Fruit fly (Drosophila melanogaster): ENCODE results near the gene CG3529.

CG3529 gene

DNA sequence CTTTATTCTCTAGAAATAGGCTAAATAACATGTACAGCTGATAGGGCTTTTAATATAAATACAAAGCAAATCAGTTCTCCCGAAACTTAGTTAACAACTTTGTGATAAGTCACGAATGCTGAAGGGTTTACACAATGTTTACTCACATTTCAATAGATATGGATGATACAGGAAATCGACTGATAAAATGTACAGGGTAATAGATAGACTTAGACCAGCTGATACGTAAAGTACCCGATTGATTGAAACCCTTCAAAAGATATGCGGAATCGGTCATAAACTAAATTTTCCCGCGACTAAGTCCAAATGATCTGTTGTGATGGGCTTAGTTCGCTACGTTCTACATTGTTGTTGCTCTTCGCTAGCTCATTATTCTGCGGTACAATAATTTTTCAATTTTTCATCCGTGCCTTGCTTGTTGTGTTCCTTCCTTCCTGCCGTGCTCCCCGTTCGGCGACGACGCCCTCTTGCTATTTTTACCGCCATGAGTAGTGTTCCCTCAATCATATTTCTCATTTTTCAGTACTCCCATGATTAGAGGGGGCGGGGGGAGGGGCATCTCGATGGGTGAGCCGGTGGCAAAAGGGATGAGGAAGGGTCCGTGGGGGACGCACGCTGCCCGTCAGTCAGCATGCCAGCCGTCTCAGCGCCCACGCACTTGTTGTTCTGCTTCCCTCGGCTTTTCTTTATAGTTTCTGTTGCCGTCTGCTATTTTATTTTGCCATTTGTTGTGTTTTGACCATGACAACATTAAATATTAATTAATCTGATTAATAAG, 13.7 kb upstream of the CG3529 start:
- no peak for TF ChIP-seq CTCF (optimal IDR thresholded peaks at IDR 0.05)
- no peak for TF ChIP-seq CG8478 (optimal IDR thresholded peaks at IDR 0.05)

DNA sequence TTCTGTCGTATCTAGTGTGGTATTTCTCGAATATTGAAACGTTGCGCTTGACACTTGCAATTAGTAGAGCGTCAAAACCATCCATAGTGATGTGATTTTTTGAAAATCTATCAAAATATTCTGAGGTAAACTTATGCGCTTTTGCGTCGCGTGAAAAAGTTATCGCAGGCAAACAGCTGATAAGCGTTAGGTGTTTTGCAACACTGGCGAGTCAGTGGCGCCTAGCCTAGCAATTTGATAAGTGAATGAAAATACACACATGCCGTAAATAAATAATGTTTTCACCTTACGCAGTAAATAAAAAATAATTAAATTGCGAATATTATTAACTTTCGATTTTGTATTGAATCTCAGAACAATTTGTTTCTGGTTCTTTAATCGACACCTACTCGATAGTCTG, 11.3 kb upstream of the CG3529 start, which contains the start of gene CG42526:
TSS of gene CG42526 (minus strand) at position 85 of the 400 bp plus-strand sequence.
- TF ChIP-seq CG8478 (optimal IDR thresholded peaks at IDR 0.05) (no peak), CTCF (optimal IDR thresholded peaks at IDR 0.05) (no peak)

DNA sequence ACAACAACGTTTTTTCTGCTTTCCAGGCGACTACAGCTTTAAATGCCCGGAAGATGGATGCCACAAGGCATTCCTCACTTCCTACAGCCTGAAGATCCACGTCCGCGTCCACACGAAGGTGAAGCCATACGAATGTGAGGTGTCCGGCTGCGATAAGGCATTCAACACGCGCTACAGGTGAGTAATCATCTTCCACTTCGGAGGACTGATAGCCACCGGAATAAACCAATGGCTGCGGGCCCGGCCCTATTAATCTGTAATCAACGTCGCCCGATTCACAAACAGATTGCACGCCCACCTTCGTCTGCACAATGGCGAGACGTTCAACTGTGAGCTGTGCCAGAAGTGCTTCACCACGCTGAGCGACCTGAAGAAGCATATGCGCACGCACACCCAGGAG, 10.8 kb upstream of the CG3529 start:
- TF ChIP-seq CG8478 (optimal IDR thresholded peaks at IDR 0.05) (no peak), CTCF (optimal IDR thresholded peaks at IDR 0.05) (no peak)

DNA sequence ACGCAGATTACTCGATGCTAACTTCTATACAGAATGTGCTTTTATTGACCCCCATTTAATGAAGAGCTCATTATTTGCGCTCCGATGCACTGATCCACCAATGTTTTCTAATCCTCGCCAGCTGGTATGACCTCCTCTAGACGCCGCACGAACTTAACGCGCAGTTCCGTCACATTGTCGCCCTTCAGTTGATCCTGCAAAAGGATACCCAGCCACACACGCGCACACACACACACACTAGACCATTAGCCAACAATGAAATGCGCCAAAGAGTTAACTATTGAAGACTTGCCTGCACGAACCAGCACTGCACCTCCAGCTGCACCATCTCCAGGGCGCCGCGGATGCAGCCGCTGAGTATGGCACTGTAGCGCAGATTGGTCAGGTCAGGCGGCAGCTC, 7.8 kb upstream of the CG3529 start:
- no peak for TF ChIP-seq CTCF (optimal IDR thresholded peaks at IDR 0.05)
- no peak for TF ChIP-seq CG8478 (optimal IDR thresholded peaks at IDR 0.05)

DNA sequence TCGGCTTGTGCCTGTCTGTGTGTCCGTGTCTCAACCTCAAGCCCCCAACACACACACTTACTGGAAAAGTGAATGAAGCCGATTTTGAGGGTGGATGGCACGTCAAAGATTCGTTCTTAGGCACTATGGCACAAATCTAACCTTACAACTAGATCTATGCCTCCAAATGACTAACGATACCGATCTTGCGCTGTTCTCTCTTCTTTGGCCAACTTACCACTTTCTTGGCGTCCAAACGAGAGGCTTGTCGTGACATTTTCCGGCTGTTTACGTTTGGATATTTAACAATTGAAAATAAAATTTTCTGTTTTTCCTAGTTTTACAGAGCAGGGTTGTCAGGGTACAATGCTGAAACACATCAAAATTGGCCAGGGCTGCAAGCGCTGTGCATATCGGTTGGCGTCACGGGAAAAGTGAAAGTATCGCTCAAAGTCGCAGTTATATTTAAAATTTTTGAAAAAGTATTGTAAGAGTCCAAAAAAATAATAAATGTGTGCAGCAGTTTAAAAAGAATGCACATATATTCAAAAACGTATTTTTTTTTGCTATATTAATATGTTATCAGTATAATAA, 4.7 kb upstream of the CG3529 start, which contains the start of the genes Bet3 and Nf-YA:
TSS of gene Bet3 (minus strand) at position 361 of the 573 bp plus-strand sequence.
TSS of gene Nf-YA (minus strand) at position 361 of the 573 bp plus-strand sequence.
- no peak for TF ChIP-seq CG8478 (optimal IDR thresholded peaks at IDR 0.05)
- TF ChIP-seq CTCF (optimal IDR thresholded peaks at IDR 0.05) = peak in 1 of 2 experiments; percentile 34

DNA sequence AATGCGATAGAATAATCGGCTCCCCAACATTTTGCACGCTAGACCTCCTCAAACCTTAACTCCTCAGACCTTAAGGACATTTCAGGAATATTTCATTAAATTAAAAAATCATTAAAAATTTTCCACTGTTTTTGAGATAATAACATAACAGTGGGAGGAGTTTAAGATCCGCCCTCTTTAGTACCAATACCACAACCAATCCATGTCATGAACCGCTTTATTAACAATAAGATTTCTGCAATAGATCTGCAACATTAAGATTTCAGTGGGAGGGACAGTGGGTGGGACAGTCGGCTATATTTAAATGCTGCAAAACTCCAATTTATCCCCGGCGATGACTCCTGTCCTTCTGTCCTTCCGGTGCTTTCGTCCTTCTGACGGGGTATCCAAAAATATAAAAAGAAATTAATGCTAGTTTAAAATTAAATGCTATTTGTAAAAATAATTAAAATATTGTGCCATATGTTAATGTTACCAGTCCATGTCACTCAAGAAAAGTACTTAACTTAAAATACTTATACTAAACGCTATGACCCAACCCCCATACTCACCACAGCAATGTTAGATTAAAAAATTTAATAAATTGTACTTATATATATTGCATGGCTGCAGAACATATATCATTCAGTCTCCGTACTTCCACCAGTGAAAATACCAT, 3.9 kb upstream of the CG3529 start, which contains the start of gene Srg3:
TSS of gene Srg3 (plus strand) at position 608 of the 658 bp plus-strand sequence.
- TF ChIP-seq CG8478 (optimal IDR thresholded peaks at IDR 0.05) (no peak), CTCF (optimal IDR thresholded peaks at IDR 0.05) (peak in 1 of 2 experiments; percentile 16)

DNA sequence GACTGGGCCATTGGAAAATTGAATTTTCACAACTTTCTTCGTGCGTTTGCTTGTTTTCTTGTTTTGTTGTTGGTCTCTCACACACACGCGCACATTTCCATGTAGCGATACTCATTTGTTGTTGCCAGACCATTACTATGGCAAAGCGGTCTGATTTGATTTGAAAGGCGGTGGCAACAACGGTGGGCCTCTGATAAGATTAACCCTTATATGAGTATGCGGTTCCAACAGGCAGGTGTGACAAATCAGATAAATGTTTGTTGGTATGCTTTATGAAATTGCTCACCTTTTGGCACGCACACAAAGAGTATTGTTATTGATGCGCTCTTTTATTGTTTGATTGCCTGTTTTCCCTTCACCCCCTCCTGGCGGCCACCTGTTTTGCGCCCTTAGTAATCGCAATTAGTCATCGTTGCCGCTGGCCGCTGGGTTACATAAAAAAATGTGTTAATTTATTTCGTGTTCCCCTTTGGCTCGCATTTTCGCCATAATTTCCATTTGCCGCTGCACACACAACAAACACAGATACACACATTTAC, 644 bp downstream of the CG3529 start:
- TF ChIP-seq CG8478 (optimal IDR thresholded peaks at IDR 0.05) (no peak), CTCF (optimal IDR thresholded peaks at IDR 0.05) (no peak)

DNA sequence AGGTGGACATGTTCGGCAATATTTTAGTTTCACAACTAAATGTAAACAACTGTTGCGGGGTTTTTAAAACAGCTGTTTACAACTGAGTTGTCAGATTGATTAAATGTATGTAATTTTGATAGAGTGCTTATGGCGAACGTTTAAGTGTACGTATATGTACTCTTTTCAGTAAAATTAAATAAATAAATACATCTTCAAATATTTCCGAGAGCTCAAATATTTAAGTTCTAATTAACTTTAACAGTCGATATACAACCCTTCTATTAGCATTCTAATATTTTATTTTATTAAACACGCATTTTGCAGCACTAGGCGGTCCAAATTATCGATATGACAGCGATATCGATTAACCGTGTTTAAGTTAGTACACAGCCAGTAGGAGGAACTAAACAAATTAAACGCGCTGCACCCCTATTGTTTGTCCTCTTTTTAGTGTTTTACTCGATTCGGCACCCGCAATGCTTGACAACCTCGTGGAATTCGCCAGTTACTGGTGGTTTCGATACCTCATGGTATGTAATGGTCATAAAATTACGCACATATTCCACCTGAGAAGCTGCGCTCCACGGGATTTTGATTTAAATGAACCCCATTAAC, 5.0 kb downstream of the CG3529 start, which contains the start of the genes CG3448 and ghi:
TSS of gene CG3448 (minus strand) at position 51 of the 597 bp plus-strand sequence.
TSS of gene ghi (plus strand) at position 355 of the 597 bp plus-strand sequence.
- TF ChIP-seq CG8478 (optimal IDR thresholded peaks at IDR 0.05) = no peak
- TF ChIP-seq CTCF (optimal IDR thresholded peaks at IDR 0.05) = no peak

DNA sequence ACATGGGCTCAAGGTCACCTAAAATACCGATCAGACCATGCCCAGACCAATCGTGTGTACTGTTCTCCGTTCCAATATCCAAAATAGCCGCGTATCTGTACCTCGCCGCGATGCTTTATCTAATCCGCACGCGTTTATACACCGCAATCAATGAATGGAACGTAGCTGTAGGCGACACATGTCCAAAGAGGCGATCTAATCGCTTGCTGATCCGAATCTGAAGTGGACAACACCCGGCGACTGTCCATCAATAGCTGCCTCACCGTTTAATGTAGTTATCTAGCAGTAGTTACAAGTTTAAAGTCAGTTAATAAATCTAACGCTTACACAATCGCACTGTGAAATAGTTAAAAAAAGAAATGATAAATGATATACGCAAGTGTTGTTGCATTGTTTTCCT, 5.8 kb downstream of the CG3529 start:
- TF ChIP-seq CTCF (optimal IDR thresholded peaks at IDR 0.05) = no peak
- TF ChIP-seq CG8478 (optimal IDR thresholded peaks at IDR 0.05) = no peak

DNA sequence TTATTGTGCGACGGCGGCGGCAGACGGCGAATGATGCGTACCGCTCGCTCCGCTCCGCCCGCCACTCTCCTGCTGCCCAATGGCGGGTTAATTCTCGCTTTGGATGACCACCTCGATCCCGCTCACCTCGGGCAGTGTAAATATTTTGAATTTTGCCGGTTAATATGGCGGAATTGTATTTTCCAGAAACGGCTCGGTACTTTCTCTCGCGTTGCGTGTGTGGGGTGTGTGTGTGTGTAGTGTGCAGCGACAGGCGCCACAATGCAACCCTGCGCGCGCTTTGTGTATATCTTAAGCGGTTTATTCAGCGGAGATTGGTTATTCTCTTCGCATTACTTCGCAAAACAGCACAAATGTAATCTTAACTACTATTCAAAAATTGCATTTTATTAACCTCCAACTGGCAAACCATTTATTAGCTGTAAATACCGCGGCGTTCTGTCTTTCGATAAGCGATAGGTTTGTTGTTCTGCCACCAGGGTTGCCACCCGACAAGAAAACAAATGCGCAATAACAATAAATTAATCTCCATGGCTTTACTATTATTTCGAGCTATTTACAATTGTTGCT, 9.2 kb downstream of the CG3529 start, which contains the start of the genes phol and CG3552:
TSS of gene phol (minus strand) at position 463 of the 570 bp plus-strand sequence.
TSS of gene CG3552 (plus strand) at position 500 of the 570 bp plus-strand sequence.
- TF ChIP-seq CTCF (optimal IDR thresholded peaks at IDR 0.05) = peak in 1 of 2 experiments; percentile 23
- no peak for TF ChIP-seq CG8478 (optimal IDR thresholded peaks at IDR 0.05)

DNA sequence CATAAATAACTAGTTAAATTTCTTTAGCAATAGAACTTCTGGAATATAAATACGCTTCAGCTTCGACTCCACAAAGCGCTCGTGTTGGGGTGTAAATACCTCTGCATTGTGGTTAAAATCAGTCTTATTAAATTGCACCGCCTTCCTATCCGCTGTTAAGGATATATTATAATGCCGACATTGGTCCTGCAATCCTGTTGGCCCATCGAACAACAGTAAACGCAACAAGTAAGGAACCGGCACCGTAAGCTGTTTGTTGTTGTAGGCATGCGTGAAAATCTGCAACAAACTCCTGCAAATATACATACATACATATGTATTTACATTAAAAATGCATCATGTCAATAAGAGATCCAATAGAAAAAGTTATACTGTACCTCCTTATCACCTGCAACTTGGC, 9.7 kb downstream of the CG3529 start:
- TF ChIP-seq CTCF (optimal IDR thresholded peaks at IDR 0.05) (no peak), CG8478 (optimal IDR thresholded peaks at IDR 0.05) (no peak)

DNA sequence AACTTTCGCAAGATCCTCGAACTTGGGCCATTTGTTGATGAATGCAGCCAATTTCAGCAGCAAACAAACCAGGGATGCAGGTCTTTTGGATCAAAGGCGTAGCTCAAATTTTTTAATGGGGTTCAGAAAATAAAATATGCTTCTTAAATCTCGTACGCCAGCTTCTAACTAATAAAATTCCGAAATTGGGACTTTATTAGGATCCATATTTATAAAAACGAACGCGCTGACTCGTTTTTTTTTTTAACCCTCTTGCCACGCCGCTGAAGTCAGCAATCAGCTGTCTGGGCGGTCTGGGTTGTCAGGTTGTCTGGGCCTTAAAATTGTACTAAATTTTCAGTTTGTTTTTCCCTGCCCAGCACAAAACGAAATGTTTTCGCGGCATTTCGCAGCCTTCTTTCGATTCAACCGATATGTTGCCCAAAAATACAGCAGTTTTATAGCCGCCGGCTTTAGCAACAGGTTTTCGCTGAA, 11.0 kb downstream of the CG3529 start, which contains the start of gene CG3437:
TSS of gene CG3437 (minus strand) at position 51 of the 474 bp plus-strand sequence.
- TF ChIP-seq CG8478 (optimal IDR thresholded peaks at IDR 0.05) (no peak), CTCF (optimal IDR thresholded peaks at IDR 0.05) (no peak)

DNA sequence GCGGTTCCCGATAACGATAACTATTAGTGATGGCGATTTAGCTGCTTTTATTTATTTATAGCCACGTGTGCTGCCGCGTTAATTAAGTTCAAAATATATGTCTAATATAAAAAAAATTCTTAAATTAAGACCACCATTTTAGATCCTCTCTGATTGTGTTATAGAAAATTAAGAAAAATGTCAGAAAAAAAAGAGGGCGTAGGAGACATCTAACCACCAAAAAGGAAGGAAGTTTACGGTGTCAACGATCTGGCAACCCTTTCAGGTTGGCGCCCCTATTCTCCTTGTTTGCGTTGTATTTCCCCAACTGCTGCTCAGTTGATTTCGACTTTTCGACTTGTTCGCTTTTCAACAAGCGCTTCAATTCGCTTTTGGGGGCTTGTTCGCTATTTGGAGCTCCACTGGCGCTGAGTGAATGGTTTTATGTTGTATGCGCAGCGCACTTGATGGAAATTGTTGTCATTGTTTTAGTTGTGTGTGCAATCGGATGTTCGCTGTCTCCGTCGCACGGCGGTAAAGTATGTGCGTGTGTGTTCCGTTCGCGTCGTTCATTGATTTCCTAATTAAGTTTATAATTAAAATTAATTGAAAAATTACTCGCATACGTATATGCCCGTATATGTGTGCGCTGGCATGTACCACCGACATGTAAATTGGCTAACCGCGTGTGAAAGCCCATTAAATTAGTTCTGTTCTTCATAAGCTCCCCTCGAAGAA, 14.3 kb downstream of the CG3529 start, which contains the start of the genes CG3434 and CG44838:
TSS of gene CG3434 (minus strand) at position 25 of the 717 bp plus-strand sequence.
TSS of gene CG44838 (plus strand) at position 276 of the 717 bp plus-strand sequence.
- TF ChIP-seq CTCF (optimal IDR thresholded peaks at IDR 0.05) = peak in 1 of 2 experiments; percentile 20
- no peak for TF ChIP-seq CG8478 (optimal IDR thresholded peaks at IDR 0.05)

Measured in S2 (cell line).